Fruit fly (Drosophila melanogaster) whole organism, wandering third instar larva: ENCODE measurements around the gene brwl.
A peak's percentile ranks its signal among the peaks of the same experiment; 100 is the strongest.

Experiments
- Abd-B ChIP-seq: fragments of >200 bp; optimal IDR thresholded peaks from 2 replicates; lab custom pipeline; 2017; ENCODE audit warnings: missing biosample characterization, missing genetic modification characterization
- CG32264 ChIP-seq: fragments of 200-800 bp; sonication (Bioruptor generic); optimal IDR thresholded peaks from 2 replicates; lab custom pipeline; 2016; ENCODE audit warnings: missing biosample characterization, missing genetic modification characterization
- CG9705 ChIP-seq: fragments of 200-800 bp; sonication (Bioruptor generic); optimal IDR thresholded peaks from 2 replicates; lab custom pipeline; 2018; ENCODE audit warnings: missing biosample characterization, mild to moderate bottlenecking, missing genetic modification characterization
- CrebA ChIP-seq: fragments of 200-800 bp; sonication (Bioruptor generic); optimal IDR thresholded peaks from 2 replicates; lab custom pipeline; 2016; ENCODE audit warnings: missing biosample characterization, mild to moderate bottlenecking, missing genetic modification characterization, borderline replicate concordance
- Dfd ChIP-seq: fragments of >200 bp; optimal IDR thresholded peaks from 2 replicates; lab custom pipeline; 2017; ENCODE audit warnings: missing biosample characterization, missing genetic modification characterization
- Dif ChIP-seq: fragments of 200-275, 200-300 bp; sonication (Bioruptor generic); optimal IDR thresholded peaks from 2 replicates; lab custom pipeline; 2018; ENCODE audit warnings: missing biosample characterization, missing genetic modification characterization; ENCODE audit not compliant: partially characterized antibody
- GATAd ChIP-seq: sonication (Bioruptor generic); optimal IDR thresholded peaks from 2 replicates; lab custom pipeline; 2016; ENCODE audit warnings: missing biosample characterization, missing genetic modification characterization
- HLH106 ChIP-seq: fragments of 200-800 bp; optimal IDR thresholded peaks from 3 replicates; lab custom pipeline; 2019; ENCODE audit warnings: missing biosample characterization, mild to moderate bottlenecking, missing genetic modification characterization, moderate library complexity
- Hnf4 ChIP-seq: fragments of 200-800 bp; sonication (Bioruptor generic); optimal IDR thresholded peaks from 2 replicates; lab custom pipeline; 2016; ENCODE audit warnings: missing biosample characterization, mild to moderate bottlenecking, missing genetic modification characterization
- Hr78 ChIP-seq: fragments of >200 bp; optimal IDR thresholded peaks from 2 replicates; lab custom pipeline; 2017; ENCODE audit warnings: missing biosample characterization, missing genetic modification characterization
- Hr83 ChIP-seq: fragments of 200-300 bp; sonication (Bioruptor generic); optimal IDR thresholded peaks from 2 replicates; lab custom pipeline; 2016; ENCODE audit warnings: missing biosample characterization, mild to moderate bottlenecking, missing genetic modification characterization, moderate library complexity; ENCODE audit not compliant: poor library complexity, severe bottlenecking
- Jra ChIP-seq: sonication (Bioruptor generic); optimal IDR thresholded peaks from 2 replicates; lab custom pipeline; 2016; ENCODE audit warnings: missing biosample characterization, missing genetic modification characterization
- Mio ChIP-seq: sonication (Bioruptor generic); optimal IDR thresholded peaks from 2 replicates; lab custom pipeline; 2016; ENCODE audit warnings: missing biosample characterization, missing genetic modification characterization
- Myc ChIP-seq: fragments of >200 bp; optimal IDR thresholded peaks from 2 replicates; lab custom pipeline; 2017
- N ChIP-seq: fragments of >200 bp; optimal IDR thresholded peaks from 2 replicates; lab custom pipeline; 2018; ENCODE audit warnings: missing biosample characterization, missing external identifiers, missing genetic modification characterization
- OdsH ChIP-seq: fragments of 200-800 bp; sonication (Bioruptor generic); optimal IDR thresholded peaks from 2 replicates; lab custom pipeline; 2016; ENCODE audit warnings: missing biosample characterization, mild to moderate bottlenecking, missing genetic modification characterization
- Rel ChIP-seq, 2 experiments: fragments of 200-800 bp; sonication (Bioruptor generic) in 1 of 2; optimal IDR thresholded peaks; 2 replicates in 1 of 2; 3 replicates in 1 of 2; lab custom pipeline; 2016 to 2019; ENCODE audit warnings: mild to moderate bottlenecking in 2 of 2, missing biosample characterization in 2 of 2, missing genetic modification characterization in 2 of 2, moderate library complexity in 1 of 2
- Sp1 ChIP-seq: fragments of 200-800 bp; sonication (Bioruptor generic); optimal IDR thresholded peaks from 3 replicates; lab custom pipeline; 2019; ENCODE audit warnings: missing biosample characterization, mild to moderate bottlenecking, missing genetic modification characterization, moderate library complexity
- Vsx2 ChIP-seq: fragments of 200-300, 225-300 bp; sonication (Bioruptor generic); optimal IDR thresholded peaks from 2 replicates; lab custom pipeline; 2018; ENCODE audit warnings: missing biosample characterization, missing genetic modification characterization; ENCODE audit not compliant: partially characterized antibody
- br ChIP-seq: fragments of 200-800 bp; sonication (Bioruptor generic); optimal IDR thresholded peaks from 2 replicates; lab custom pipeline; 2016; ENCODE audit warnings: missing biosample characterization, missing genetic modification characterization
- brk ChIP-seq: fragments of 200-800 bp; sonication (Bioruptor generic); optimal IDR thresholded peaks from 2 replicates; lab custom pipeline; 2016; ENCODE audit warnings: missing biosample characterization, mild to moderate bottlenecking, missing genetic modification characterization
- dl ChIP-seq, 2 experiments: fragments of 175-275, 200-275 bp in 1 of 2; fragments of 200-275 bp in 1 of 2; sonication (Bioruptor generic); optimal IDR thresholded peaks; lab custom pipeline; 2018; ENCODE audit warnings: mild to moderate bottlenecking in 2 of 2, missing biosample characterization in 2 of 2, missing genetic modification characterization in 2 of 2, moderate library complexity in 2 of 2; ENCODE audit not compliant: partially characterized antibody in 2 of 2, insufficient read depth in 1 of 2
- dmrt93B ChIP-seq: fragments of 200-800 bp; sonication (Bioruptor generic); optimal IDR thresholded peaks from 2 replicates; lab custom pipeline; 2018; ENCODE audit warnings: missing biosample characterization, mild to moderate bottlenecking, missing genetic modification characterization
- dsf ChIP-seq: sonication (Bioruptor generic); optimal IDR thresholded peaks from 2 replicates; lab custom pipeline; 2016; ENCODE audit warnings: missing biosample characterization, missing genetic modification characterization, borderline replicate concordance
- ey ChIP-seq: fragments of 200-800 bp; sonication (Bioruptor generic); optimal IDR thresholded peaks from 2 replicates; lab custom pipeline; 2016; ENCODE audit warnings: missing biosample characterization, missing genetic modification characterization
- foxo ChIP-seq, 2 experiments: fragments of 200-800 bp; sonication (Bioruptor generic); optimal IDR thresholded peaks; 2 replicates in 1 of 2; 3 replicates in 1 of 2; lab custom pipeline; 2016 to 2017; ENCODE audit warnings: missing biosample characterization in 2 of 2, missing genetic modification characterization in 2 of 2
- fru ChIP-seq: fragments of 200-800 bp; sonication (Bioruptor generic); optimal IDR thresholded peaks from 3 replicates; lab custom pipeline; 2016; ENCODE audit warnings: missing biosample characterization, mild to moderate bottlenecking, missing genetic modification characterization
- h ChIP-seq: fragments of 200-800 bp; sonication (Bioruptor generic); optimal IDR thresholded peaks from 3 replicates; lab custom pipeline; 2016; ENCODE audit warnings: missing biosample characterization, mild to moderate bottlenecking, missing genetic modification characterization
- jim ChIP-seq: fragments of 175-275, 200-325 bp; sonication (Bioruptor generic); optimal IDR thresholded peaks from 2 replicates; lab custom pipeline; 2016; ENCODE audit warnings: missing biosample characterization, mild to moderate bottlenecking, missing genetic modification characterization
- lola ChIP-seq: fragments of >200 bp; optimal IDR thresholded peaks from 2 replicates; lab custom pipeline; 2017; ENCODE audit warnings: missing biosample characterization, missing genetic modification characterization
- pan ChIP-seq: fragments of >200 bp; optimal IDR thresholded peaks from 2 replicates; lab custom pipeline; 2017
- psq ChIP-seq: fragments of 200-800 bp; sonication (Bioruptor generic); optimal IDR thresholded peaks from 3 replicates; lab custom pipeline; 2017; ENCODE audit warnings: missing biosample characterization, mild to moderate bottlenecking, missing genetic modification characterization, moderate library complexity
- rgr ChIP-seq: fragments of 200-800 bp; sonication (Bioruptor generic); optimal IDR thresholded peaks from 3 replicates; lab custom pipeline; 2016; ENCODE audit warnings: missing biosample characterization, mild to moderate bottlenecking, missing genetic modification characterization
- sage ChIP-seq: fragments of 200-800 bp; sonication (Bioruptor generic); optimal IDR thresholded peaks from 2 replicates; lab custom pipeline; 2016; ENCODE audit warnings: missing biosample characterization, mild to moderate bottlenecking, missing genetic modification characterization
- sv ChIP-seq: fragments of 200-800 bp; sonication (Bioruptor generic); optimal IDR thresholded peaks from 3 replicates; lab custom pipeline; 2016; ENCODE audit warnings: missing biosample characterization, missing genetic modification characterization
- tai ChIP-seq: sonication (Bioruptor generic); optimal IDR thresholded peaks from 2 replicates; lab custom pipeline; 2016; ENCODE audit warnings: missing biosample characterization, missing genetic modification characterization
- usp ChIP-seq: fragments of >200 bp; optimal IDR thresholded peaks from 2 replicates; lab custom pipeline; 2017; ENCODE audit warnings: missing biosample characterization, missing genetic modification characterization
- woc ChIP-seq: sonication (Bioruptor generic); optimal IDR thresholded peaks from 2 replicates; lab custom pipeline; 2016; ENCODE audit warnings: missing biosample characterization, mild to moderate bottlenecking, missing genetic modification characterization

Gene brwl

DNA sequence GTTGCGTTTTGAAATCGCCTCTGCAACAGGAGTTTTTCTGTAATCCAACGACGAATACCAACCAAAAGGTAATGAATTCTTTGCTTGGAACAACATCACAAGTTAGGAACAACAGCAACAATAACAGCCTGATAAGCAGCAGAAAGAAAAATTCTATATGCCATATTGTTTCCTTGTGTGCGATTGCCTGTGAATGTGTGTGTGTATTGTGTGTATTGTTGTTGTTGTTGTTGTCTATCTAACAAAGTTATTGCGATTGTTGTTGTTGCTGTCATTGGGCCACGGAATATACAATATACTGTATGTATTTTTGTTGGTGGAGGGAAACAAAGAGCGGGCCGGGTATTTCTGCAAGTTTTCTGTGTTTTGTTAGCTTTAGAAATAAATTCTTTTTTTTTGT is 441 bp downstream of the brwl start:
- TF ChIP-seq lola (GFP tag; lab: Kevin White, UChicago): no peak
- TF ChIP-seq Hr83: no peak

DNA sequence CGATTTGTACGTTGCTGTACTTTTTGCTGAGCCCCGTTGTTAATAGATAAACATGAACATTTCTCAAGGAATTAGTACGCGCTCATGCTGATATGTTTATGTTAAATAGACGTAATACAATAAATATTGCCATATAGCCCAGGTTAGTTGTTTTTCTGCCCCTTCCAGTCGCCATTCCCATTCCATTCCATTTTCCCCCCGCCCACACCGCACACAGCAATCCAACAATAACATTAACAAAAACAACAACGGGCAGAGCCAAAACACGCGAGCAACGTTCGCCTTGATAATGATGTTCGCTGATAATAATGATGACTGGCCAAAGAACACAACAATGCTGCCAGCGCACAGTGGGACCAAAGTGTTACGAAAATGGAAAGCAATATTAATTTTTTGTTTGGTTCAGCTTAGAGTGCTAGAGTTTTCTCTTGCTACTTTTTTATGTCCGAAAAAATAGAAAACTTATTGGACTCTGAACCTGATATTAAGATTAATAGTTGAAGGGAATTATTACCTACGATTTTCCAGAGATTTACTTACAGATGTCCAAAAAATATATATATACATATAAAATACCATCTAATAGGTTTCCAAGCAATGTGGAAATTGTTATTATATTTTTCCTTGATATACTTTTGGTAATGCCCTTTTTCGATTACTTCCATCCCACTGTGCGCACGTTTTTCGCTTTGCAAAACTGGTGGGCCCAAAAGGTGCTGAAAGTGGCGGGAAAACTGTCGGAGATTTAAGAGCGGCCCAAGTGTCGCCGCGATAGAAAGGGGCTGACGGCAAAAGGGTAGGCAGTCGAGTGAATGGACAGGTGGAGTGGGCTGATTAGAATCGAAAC is 1.1 kb downstream of the brwl start:
- TF ChIP-seq Hnf4 (GFP tag; lab: Kevin White, UChicago) (peak; percentile 73), woc (GFP tag; lab: Kevin White, UChicago) (peak; percentile 85), psq (peak; percentile 93), Hr78 (GFP tag; lab: Kevin White, UChicago) (no peak), GATAd (GFP tag; lab: Kevin White, UChicago) (no peak), CG9705 (peak; percentile 82), dsf (GFP tag; lab: Kevin White, UChicago) (peak; percentile 63), h (GFP tag; lab: Kevin White, UChicago) (peak; percentile 95), Jra (GFP tag; lab: Kevin White, UChicago) (peak; percentile 35), lola (GFP tag; lab: Kevin White, UChicago) (no peak), Dfd (GFP tag; lab: Kevin White, UChicago) (peak; percentile 95), br (GFP tag; lab: Kevin White, UChicago) (peak; percentile 90), foxo (GFP tag; optimal IDR thresholded peaks at IDR 0.05; lab: Kevin White, UChicago) (peak; percentile 70 to 90), brk (GFP tag; lab: Kevin White, UChicago) (no peak), dmrt93B (peak; percentile 91), Abd-B (GFP tag; lab: Kevin White, UChicago) (no peak), dl (GFP tag; optimal IDR thresholded peaks at IDR 0.05; lab: Kevin White, UChicago; ENCODE audit: insufficient read depth in 1 of 2, partially characterized antibody in 2 of 2) (no peak), fru (GFP tag; lab: Kevin White, UChicago) (peak; percentile 94), CrebA (GFP tag; lab: Kevin White, UChicago) (peak; percentile 78), Mio (GFP tag; lab: Kevin White, UChicago) (peak; percentile 61), CG32264 (GFP tag; lab: Kevin White, UChicago) (peak; percentile 61), Sp1 (GFP tag; lab: Kevin White, UChicago) (peak; percentile 95), jim (no peak), sv (GFP tag; lab: Kevin White, UChicago) (peak; percentile 94), Rel (GFP tag; optimal IDR thresholded peaks at IDR 0.05; lab: Kevin White, UChicago) (peak; percentile 88), Rel (tag; optimal IDR thresholded peaks at IDR 0.05; lab: Kevin White, UChicago) (peak; percentile 55), Myc (lab: Kevin White, UChicago) (no peak), sage (GFP tag; lab: Kevin White, UChicago) (peak; percentile 93), OdsH (GFP tag; lab: Kevin White, UChicago) (peak; percentile 95), ey (GFP tag; lab: Kevin White, UChicago) (peak; percentile 87), N (no peak), Dif (GFP tag; lab: Kevin White, UChicago) (no peak), HLH106 (peak; percentile 94), rgr (GFP tag; lab: Kevin White, UChicago) (peak; percentile 93), pan (lab: Kevin White, UChicago) (no peak), tai (no peak), Hr83 (no peak), Vsx2 (GFP tag; lab: Kevin White, UChicago) (no peak), usp (no peak)
